Worm (Caenorhabditis elegans) whole organism, L1 larva: ENCODE measurements around the gene R08C7.12.
A peak's percentile ranks its signal among the peaks of the same experiment; 100 is the strongest.

Experiments used
- ceh-88 ChIP-seq: fragments of 200-800 bp; sonication (Bioruptor generic); IDR thresholded peaks from 2 replicates; pipeline ENCODE4 v1.3.6; 2022; ENCODE audit warnings: missing genetic modification characterization, missing compliant biosample characterization
- dsc-1 ChIP-seq: sonication (generic microtip); optimal IDR thresholded peaks from 2 replicates; lab custom pipeline; 2016; ENCODE audit warnings: mild to moderate bottlenecking, missing genetic modification characterization, missing compliant biosample characterization
- efl-3 ChIP-seq: fragments of 200-800 bp; sonication (Bioruptor generic); optimal IDR thresholded peaks from 2 replicates; lab custom pipeline; 2018; ENCODE audit warnings: mild to moderate bottlenecking, missing genetic modification characterization, missing compliant biosample characterization
- egl-27 ChIP-seq, 2 experiments: fragments of 150-350 bp in 1 of 2; sonication (generic microtip); optimal IDR thresholded peaks; 3 replicates each; lab custom pipeline; 2017 to 2018; ENCODE audit warnings: missing biosample characterization in 2 of 2, missing genetic modification characterization in 2 of 2, missing genetic modification reagents in 2 of 2
- lin-15B ChIP-seq: fragments of 150-350 bp; sonication (generic microtip); optimal IDR thresholded peaks from 3 replicates; lab custom pipeline; 2014; ENCODE audit warnings: missing biosample characterization, missing genetic modification characterization
- lin-39 ChIP-seq: fragments of 150-350 bp; optimal IDR thresholded peaks from 2 replicates; lab custom pipeline; 2014; ENCODE audit warnings: missing biosample characterization, missing genetic modification reagents, missing genetic modification characterization
- nhr-11 ChIP-seq: fragments of 150-350 bp; optimal IDR thresholded peaks from 2 replicates; lab custom pipeline; 2014; ENCODE audit warnings: missing biosample characterization, missing genetic modification characterization
- nhr-12 ChIP-seq: sonication (generic microtip); optimal IDR thresholded peaks from 2 replicates; lab custom pipeline; 2017; ENCODE audit warnings: missing biosample characterization, missing genetic modification characterization
- nhr-237 ChIP-seq: fragments of 150-350 bp; optimal IDR thresholded peaks from 2 replicates; lab custom pipeline; 2014; ENCODE audit warnings: missing biosample characterization, missing genetic modification characterization
- nhr-28 ChIP-seq: fragments of 150-350 bp; optimal IDR thresholded peaks from 2 replicates; lab custom pipeline; 2014; ENCODE audit warnings: missing biosample characterization, missing genetic modification characterization
- nhr-76 ChIP-seq: sonication (generic microtip); optimal IDR thresholded peaks from 2 replicates; lab custom pipeline; 2017; ENCODE audit warnings: missing biosample characterization, missing genetic modification characterization

- TF ChIP-seq nhr-76 (tag; lab: Kevin White, UChicago) (no peak), ceh-88 (GFP tag; lab: Robert Waterston, UW) (0 out of 2 replicates have a peak, but pooled peaks have one; percentile 43), nhr-28 (tag; lab: Kevin White, UChicago) (no peak), nhr-237 (peak; percentile 57), egl-27 (tag; optimal IDR thresholded peaks at IDR 0.05; lab: Kevin White, UChicago) (peak; percentile 58 to 71), dsc-1 (tag; lab: Kevin White, UChicago) (no peak), lin-15B (no peak), lin-39 (peak; percentile 74), efl-3 (GFP tag; lab: Kevin White, UChicago) (peak; percentile 96), nhr-11 (tag; lab: Kevin White, UChicago) (peak; percentile 68), nhr-12 (tag; lab: Kevin White, UChicago) (no peak)
Observed at ce11 chrIV:4400350-4401326, 48.9 kb upstream of the R08C7.12 start, which contains the start of gene Y24D9A.6.
